Fruit fly (Drosophila melanogaster): ENCODE measurements around the gene CG13603.

The CG13603 gene

dm6 chr3R:23955380-23955779, 31.0 kb downstream of the CG13603 start:
- TF ChIP-seq CG17806 (tag; optimal IDR thresholded peaks at IDR 0.05) (no peak), CG32121 (GFP tag; IDR thresholded peaks at IDR 0.05) (no peak), Ets98B (GFP tag; IDR thresholded peaks at IDR 0.05) (peak; percentile 42; the same call in 1 of the 2 replicates), CG14655 (GFP tag; optimal IDR thresholded peaks at IDR 0.05) (no peak), Pif1B (GFP tag; optimal IDR thresholded peaks at IDR 0.05) (peak; percentile 50), Pif1A (GFP tag; optimal IDR thresholded peaks at IDR 0.05) (peak; percentile 26), CG15710 (tag; optimal IDR thresholded peaks at IDR 0.05) (no peak), fd96Ca (GFP tag; IDR thresholded peaks at IDR 0.05) (no peak), CG9948 (tag; optimal IDR thresholded peaks at IDR 0.05) (no peak), D1 (tag; optimal IDR thresholded peaks at IDR 0.05) (no peak), CG34367 (tag; optimal IDR thresholded peaks at IDR 0.05) (no peak), rn (GFP tag; IDR thresholded peaks at IDR 0.05) (no peak), CG8301 (tag; optimal IDR thresholded peaks at IDR 0.05) (peak; percentile 20), CG8159 (tag; optimal IDR thresholded peaks at IDR 0.05) (peak; percentile 3), CG12605 (GFP tag; IDR thresholded peaks at IDR 0.05) (peak; percentile 45; the same call in 1 of the 2 replicates), CG4496 (GFP tag; IDR thresholded peaks at IDR 0.05) (no peak), gl (tag; optimal IDR thresholded peaks at IDR 0.05) (no peak), CG10348 (GFP tag; IDR thresholded peaks at IDR 0.05) (no peak), CG13204 (GFP tag; optimal IDR thresholded peaks at IDR 0.05) (no peak), EcR (GFP tag; optimal IDR thresholded peaks at IDR 0.05) (peak; percentile 40), Snoo (tag; optimal IDR thresholded peaks at IDR 0.05) (peak; percentile 3)

DNA sequence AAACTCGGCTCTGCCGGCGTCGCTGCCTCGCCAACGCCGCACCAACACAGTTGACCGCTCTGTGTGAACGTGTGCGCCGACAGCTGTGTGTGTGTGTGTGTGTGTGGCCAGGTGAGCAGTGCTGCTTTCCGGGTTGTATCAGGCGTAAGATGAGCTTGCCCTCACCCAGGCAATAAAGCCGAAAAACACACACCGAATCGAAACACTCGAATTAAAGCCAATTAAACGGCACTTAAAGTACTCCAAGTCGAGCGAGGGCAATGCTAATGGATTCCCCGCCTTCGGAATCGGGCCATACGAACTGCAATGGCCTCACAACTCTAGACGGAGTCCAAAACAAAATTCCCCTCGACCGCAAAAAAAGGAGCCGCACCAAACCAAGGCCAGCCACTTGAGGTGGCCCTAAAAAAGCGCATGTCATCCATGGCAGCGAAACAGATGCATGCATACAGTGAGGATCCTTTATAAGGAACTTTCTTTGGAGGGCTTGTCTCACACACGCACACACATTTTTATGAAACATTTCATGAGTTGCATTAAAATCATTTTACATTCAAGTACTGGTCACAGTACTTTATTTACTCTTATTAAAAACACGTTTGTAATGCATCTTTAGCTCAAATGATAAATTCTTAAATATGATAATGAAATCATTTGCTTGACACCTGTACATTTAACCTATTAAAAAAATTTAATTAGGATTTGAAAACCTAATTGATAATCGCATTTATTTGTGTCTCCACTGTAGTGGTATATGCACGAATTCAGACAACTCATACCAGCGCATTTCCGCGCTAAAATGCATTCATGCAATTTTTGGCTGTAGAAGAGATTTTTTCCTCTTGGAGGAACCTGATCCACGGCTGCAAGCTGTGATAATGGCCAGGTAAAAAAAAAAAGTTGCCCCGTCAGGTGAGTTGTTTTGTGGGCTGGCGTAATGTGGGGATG, 37.6 kb downstream of the CG13603 start:
- peak; percentile 62 for TF ChIP-seq EcR (GFP tag; optimal IDR thresholded peaks at IDR 0.05)
- TF ChIP-seq CG34367 (tag; optimal IDR thresholded peaks at IDR 0.05) = peak; percentile 95
- TF ChIP-seq CG8301 (tag; optimal IDR thresholded peaks at IDR 0.05) = peak; percentile 89
- peak; percentile 15 for TF ChIP-seq Ets98B (GFP tag; IDR thresholded peaks at IDR 0.05)
- TF ChIP-seq CG9948 (tag; optimal IDR thresholded peaks at IDR 0.05) = peak; percentile 96
- peak; percentile 72; the same call in 2 of the 3 replicates for TF ChIP-seq CG4496 (GFP tag; IDR thresholded peaks at IDR 0.05)
- TF ChIP-seq Snoo (tag; optimal IDR thresholded peaks at IDR 0.05) = peak; percentile 91
- TF ChIP-seq CG13204 (GFP tag; optimal IDR thresholded peaks at IDR 0.05) = peak; percentile 88
- peak; percentile 47; the same call in 1 of the 2 replicates for TF ChIP-seq rn (GFP tag; IDR thresholded peaks at IDR 0.05)
- peak; percentile 47 for TF ChIP-seq CG12605 (GFP tag; IDR thresholded peaks at IDR 0.05)
- TF ChIP-seq Pif1B (GFP tag; optimal IDR thresholded peaks at IDR 0.05) = peak; percentile 93
- TF ChIP-seq CG17806 (tag; optimal IDR thresholded peaks at IDR 0.05) = peak; percentile 95
- peak; percentile 99 for TF ChIP-seq CG8159 (tag; optimal IDR thresholded peaks at IDR 0.05)
- peak; percentile 17; the same call in 1 of the 2 replicates for TF ChIP-seq CG10348 (GFP tag; IDR thresholded peaks at IDR 0.05)
- TF ChIP-seq CG32121 (GFP tag; IDR thresholded peaks at IDR 0.05) = peak; percentile 72
- TF ChIP-seq fd96Ca (GFP tag; IDR thresholded peaks at IDR 0.05) = peak; percentile 50; the same call in 2 of the 3 replicates
- peak; percentile 93 for TF ChIP-seq CG14655 (GFP tag; optimal IDR thresholded peaks at IDR 0.05)
- TF ChIP-seq gl (tag; optimal IDR thresholded peaks at IDR 0.05) = peak; percentile 82
- TF ChIP-seq CG15710 (tag; optimal IDR thresholded peaks at IDR 0.05) = peak; percentile 98
- peak; percentile 94 for TF ChIP-seq Pif1A (GFP tag; optimal IDR thresholded peaks at IDR 0.05)
- peak; percentile 93 for TF ChIP-seq D1 (tag; optimal IDR thresholded peaks at IDR 0.05)

DNA sequence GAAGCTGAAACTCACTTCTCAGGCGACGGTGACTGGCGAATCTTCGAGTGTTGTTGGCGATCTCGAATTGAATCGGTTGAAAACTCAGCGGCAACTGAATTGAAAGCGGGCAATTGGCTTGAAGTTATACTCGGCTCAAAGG, 38.2 kb downstream of the CG13603 start, which contains the start of gene CG12268:
CG12268 (minus strand) TSS at position 101 of the 142 bp plus-strand sequence.
- TF ChIP-seq CG32121 (GFP tag; IDR thresholded peaks at IDR 0.05) (no peak), CG12605 (GFP tag; IDR thresholded peaks at IDR 0.05) (no peak)

- TF ChIP-seq CG10348 (GFP tag; IDR thresholded peaks at IDR 0.05) (no peak), Ets98B (GFP tag; IDR thresholded peaks at IDR 0.05) (no peak), EcR (GFP tag; optimal IDR thresholded peaks at IDR 0.05) (no peak), CG32121 (GFP tag; IDR thresholded peaks at IDR 0.05) (no peak), CG8159 (tag; optimal IDR thresholded peaks at IDR 0.05) (no peak), CG15710 (tag; optimal IDR thresholded peaks at IDR 0.05) (no peak), CG8301 (tag; optimal IDR thresholded peaks at IDR 0.05) (no peak), Pif1A (GFP tag; optimal IDR thresholded peaks at IDR 0.05) (no peak), gl (tag; optimal IDR thresholded peaks at IDR 0.05) (no peak)
These were observed 39.4 kb downstream of the CG13603 start for dm6 chr3R:23947002-23947401.

DNA sequence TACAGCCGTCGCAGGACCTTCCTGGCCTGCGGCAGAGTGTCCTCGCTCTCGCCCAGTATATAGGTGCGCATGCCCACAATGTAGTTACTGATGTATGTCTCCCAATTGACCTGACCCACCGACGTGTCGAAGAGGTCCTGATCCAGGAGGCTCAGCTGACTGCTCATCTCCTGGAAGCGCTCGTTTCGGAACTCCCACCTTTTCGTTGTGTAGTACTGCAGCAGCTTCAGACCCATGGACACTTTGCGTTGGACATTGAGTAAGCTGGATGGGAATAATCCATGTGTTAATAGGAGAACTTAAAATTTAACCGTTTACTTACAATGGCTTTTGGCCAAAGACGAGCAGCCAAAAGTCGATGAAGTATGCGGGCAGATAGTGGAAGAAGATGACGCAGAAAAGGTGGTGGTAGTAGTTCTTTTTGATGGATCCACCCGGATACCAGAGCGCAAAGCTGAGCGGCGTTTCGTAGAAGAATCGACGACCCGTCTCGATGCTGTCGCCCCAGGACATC, 42.5 kb downstream of the CG13603 start:
- TF ChIP-seq gl (tag; optimal IDR thresholded peaks at IDR 0.05) (no peak), CG9948 (tag; optimal IDR thresholded peaks at IDR 0.05) (no peak), D1 (tag; optimal IDR thresholded peaks at IDR 0.05) (no peak), Ets98B (GFP tag; IDR thresholded peaks at IDR 0.05) (no peak), CG10348 (GFP tag; IDR thresholded peaks at IDR 0.05) (no peak), CG34367 (tag; optimal IDR thresholded peaks at IDR 0.05) (no peak), CG8159 (tag; optimal IDR thresholded peaks at IDR 0.05) (no peak), CG12605 (GFP tag; IDR thresholded peaks at IDR 0.05) (no peak), rn (GFP tag; IDR thresholded peaks at IDR 0.05) (no peak), Pif1A (GFP tag; optimal IDR thresholded peaks at IDR 0.05) (no peak)

DNA sequence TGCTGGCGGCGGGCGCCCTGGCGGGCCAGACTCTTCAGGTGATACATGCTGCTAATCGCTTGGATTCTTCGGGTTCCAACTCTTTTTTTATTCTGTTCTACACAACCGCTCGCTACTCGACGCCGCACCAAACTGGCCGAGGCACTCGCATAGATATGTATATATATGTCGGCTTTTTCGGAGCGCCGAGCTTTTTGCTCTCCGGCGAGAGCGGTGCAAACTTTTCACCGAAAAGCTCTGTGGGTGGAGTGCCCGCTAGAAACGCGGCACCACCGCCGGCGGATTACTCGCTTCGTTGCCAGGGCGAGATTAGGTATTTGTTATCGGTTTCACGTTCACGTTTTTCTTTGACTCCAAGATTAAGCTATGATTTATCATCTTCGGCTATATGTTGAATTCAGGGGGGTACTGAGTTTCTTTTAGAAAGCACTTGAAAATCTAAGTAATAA, 43.4 kb downstream of the CG13603 start, which contains the start of gene Gdh:
Gdh (minus strand) TSS at position 137 of the 449 bp plus-strand sequence.
- peak; percentile 12 for TF ChIP-seq Pif1A (GFP tag; optimal IDR thresholded peaks at IDR 0.05)
- TF ChIP-seq CG34367 (tag; optimal IDR thresholded peaks at IDR 0.05) = no peak
- TF ChIP-seq CG4496 (GFP tag; IDR thresholded peaks at IDR 0.05) = peak; percentile 72; the same call in 2 of the 3 replicates
- TF ChIP-seq CG32121 (GFP tag; IDR thresholded peaks at IDR 0.05) = peak; percentile 20; the same call in 1 of the 2 replicates
- no peak for TF ChIP-seq CG8301 (tag; optimal IDR thresholded peaks at IDR 0.05)
- TF ChIP-seq D1 (tag; optimal IDR thresholded peaks at IDR 0.05) = no peak
- peak; percentile 39 for TF ChIP-seq Snoo (tag; optimal IDR thresholded peaks at IDR 0.05)
- no peak for TF ChIP-seq Pif1B (GFP tag; optimal IDR thresholded peaks at IDR 0.05)
- no peak for TF ChIP-seq CG15710 (tag; optimal IDR thresholded peaks at IDR 0.05)
- no peak for TF ChIP-seq CG17806 (tag; optimal IDR thresholded peaks at IDR 0.05)
- no peak for TF ChIP-seq CG10348 (GFP tag; IDR thresholded peaks at IDR 0.05)
- TF ChIP-seq Ets98B (GFP tag; IDR thresholded peaks at IDR 0.05) = peak; percentile 60; the same call in 1 of the 2 replicates
- peak; percentile 34 for TF ChIP-seq CG13204 (GFP tag; optimal IDR thresholded peaks at IDR 0.05)
- TF ChIP-seq CG9948 (tag; optimal IDR thresholded peaks at IDR 0.05) = no peak
- no peak for TF ChIP-seq gl (tag; optimal IDR thresholded peaks at IDR 0.05)
- peak; percentile 19; the same call in 1 of the 3 replicates for TF ChIP-seq fd96Ca (GFP tag; IDR thresholded peaks at IDR 0.05)
- peak; percentile 57; the same call in 1 of the 2 replicates for TF ChIP-seq CG12605 (GFP tag; IDR thresholded peaks at IDR 0.05)
- TF ChIP-seq EcR (GFP tag; optimal IDR thresholded peaks at IDR 0.05) = peak; percentile 23
- TF ChIP-seq CG14655 (GFP tag; optimal IDR thresholded peaks at IDR 0.05) = no peak
- TF ChIP-seq CG8159 (tag; optimal IDR thresholded peaks at IDR 0.05) = no peak
- TF ChIP-seq rn (GFP tag; IDR thresholded peaks at IDR 0.05) = no peak

Measured in whole organism, pupa.